Worm (Caenorhabditis elegans) whole organism, L3 larva: ENCODE data around the gene srg-20.

Experiments used
- ama-1 ChIP-seq: fragments of 150-350 bp; optimal IDR thresholded peaks from 2 replicates; lab custom pipeline; 2018
- elt-2 ChIP-seq: sonication (generic microtip); optimal IDR thresholded peaks from 2 replicates; lab custom pipeline; 2016; ENCODE audit warnings: missing genetic modification reagents, mild to moderate bottlenecking, missing genetic modification characterization, missing compliant biosample characterization
- elt-3 ChIP-seq, 3 experiments: fragments of 150-350 bp in 1 of 3; sonication (generic microtip) in 2 of 3; optimal IDR thresholded peaks; 2 replicates in 2 of 3; 4 replicates in 1 of 3; lab custom pipeline; 2014 to 2017; ENCODE audit warnings: missing biosample characterization in 3 of 3, missing genetic modification characterization in 3 of 3
- fos-1 ChIP-seq: fragments of 150-350 bp; optimal IDR thresholded peaks from 2 replicates; lab custom pipeline; 2014; ENCODE audit warnings: missing biosample characterization, missing genetic modification characterization
- hmg-11 ChIP-seq: sonication (generic microtip); optimal IDR thresholded peaks from 2 replicates; lab custom pipeline; 2016; ENCODE audit warnings: missing genetic modification characterization, missing compliant biosample characterization
- jun-1 ChIP-seq: fragments of 150-350 bp; optimal IDR thresholded peaks from 2 replicates; lab custom pipeline; 2014; ENCODE audit warnings: missing biosample characterization, missing genetic modification reagents, missing genetic modification characterization
- lin-39 ChIP-seq: fragments of 150-350 bp; optimal IDR thresholded peaks from 2 replicates; lab custom pipeline; 2018; ENCODE audit warnings: missing biosample characterization, missing genetic modification reagents, missing genetic modification characterization
- mdl-1 ChIP-seq: fragments of 150-350 bp; optimal IDR thresholded peaks from 2 replicates; lab custom pipeline; 2014; ENCODE audit warnings: missing biosample characterization, missing genetic modification characterization
- nfya-1 ChIP-seq: sonication (generic microtip); optimal IDR thresholded peaks from 2 replicates; lab custom pipeline; 2017; ENCODE audit warnings: missing genetic modification characterization, mild to moderate bottlenecking, missing compliant biosample characterization, antibody characterized with exemption, moderate library complexity; ENCODE audit not compliant: insufficient read depth
- nhr-23 ChIP-seq: fragments of 150-350 bp; optimal IDR thresholded peaks from 2 replicates; lab custom pipeline; 2014; ENCODE audit warnings: missing biosample characterization, missing genetic modification reagents, missing genetic modification characterization
- nhr-237 ChIP-seq: fragments of 150-350 bp; optimal IDR thresholded peaks from 2 replicates; lab custom pipeline; 2014; ENCODE audit warnings: missing biosample characterization, missing genetic modification characterization
- skn-1 ChIP-seq: fragments of 150-350 bp; optimal IDR thresholded peaks from 2 replicates; lab custom pipeline; 2014; ENCODE audit warnings: missing biosample characterization, missing genetic modification characterization
- unc-62 ChIP-seq: fragments of 150-350 bp; sonication (generic microtip); optimal IDR thresholded peaks from 4 replicates; lab custom pipeline; 2014; ENCODE audit warnings: missing biosample characterization, missing genetic modification reagents, missing genetic modification characterization
- ztf-11 ChIP-seq: fragments of 150-350 bp; optimal IDR thresholded peaks from 2 replicates; lab custom pipeline; 2014; ENCODE audit warnings: missing biosample characterization, missing genetic modification characterization

DNA sequence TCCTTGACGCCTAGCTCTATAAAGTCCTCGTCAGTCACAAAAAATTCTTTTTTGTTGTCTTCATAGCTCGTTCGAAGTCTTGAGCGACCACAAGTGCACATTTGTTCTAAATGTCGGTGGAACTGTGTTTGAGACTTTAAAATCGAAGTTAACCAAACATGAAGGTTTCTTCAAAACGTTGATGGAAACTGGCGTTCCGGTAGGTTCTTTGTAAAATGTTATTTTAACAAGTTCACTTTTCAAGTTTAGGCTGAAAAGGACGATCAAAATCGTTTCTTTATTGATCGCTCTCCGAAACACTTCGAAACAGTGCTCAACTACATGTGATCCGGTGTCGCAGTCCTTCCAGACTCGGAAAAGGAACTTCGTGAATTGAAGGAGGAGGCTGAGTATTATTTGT is 11.9 kb upstream of the srg-20 start, which contains the start of gene fbxa-160:
- TF ChIP-seq nfya-1 (tag; lab: Kevin White, UChicago) = no peak
- TF ChIP-seq skn-1 (tag; lab: Kevin White, UChicago) = no peak
- no peak for TF ChIP-seq nhr-23
- TF ChIP-seq elt-3 (tag; optimal IDR thresholded peaks at IDR 0.05; lab: Kevin White, UChicago) = no peak
- no peak for TF ChIP-seq nhr-237
- TF ChIP-seq lin-39 (tag; lab: Kevin White, UChicago) = no peak
- TF ChIP-seq jun-1 (tag; lab: Kevin White, UChicago) = no peak
- no peak for TF ChIP-seq ztf-11 (tag; lab: Kevin White, UChicago)
- no peak for TF ChIP-seq unc-62 (GFP tag; lab: Kevin White, UChicago)
- no peak for TF ChIP-seq elt-2 (tag; lab: Kevin White, UChicago)
- TF ChIP-seq fos-1 = no peak
- TF ChIP-seq mdl-1 (tag; lab: Kevin White, UChicago) = no peak
- TF ChIP-seq ama-1 (lab: Kevin White, UChicago) = no peak
- no peak for TF ChIP-seq hmg-11 (tag; lab: Kevin White, UChicago)
